Worm (Caenorhabditis elegans) whole organism, L3 larva: Measurements from ENCODE around the gene rbm-34.

Source experiments
- ZK546.5 ChIP-seq: sonication (generic microtip); optimal IDR thresholded peaks from 2 replicates; lab custom pipeline; 2017; ENCODE audit warnings: missing biosample characterization, missing genetic modification characterization
- ama-1 ChIP-seq: fragments of 150-350 bp; optimal IDR thresholded peaks from 2 replicates; lab custom pipeline; 2018
- ceh-16 ChIP-seq: sonication (generic microtip); optimal IDR thresholded peaks from 2 replicates; lab custom pipeline; 2017; ENCODE audit warnings: missing biosample characterization, missing genetic modification characterization
- daf-12 ChIP-seq: fragments of 150-350 bp; optimal IDR thresholded peaks from 2 replicates; lab custom pipeline; 2014; ENCODE audit warnings: missing biosample characterization, missing genetic modification reagents, missing genetic modification characterization
- egl-27 ChIP-seq: sonication (generic microtip); optimal IDR thresholded peaks from 4 replicates; lab custom pipeline; 2017; ENCODE audit warnings: missing biosample characterization, missing genetic modification reagents, missing genetic modification characterization
- egl-5 ChIP-seq: fragments of 150-350 bp; optimal IDR thresholded peaks from 2 replicates; lab custom pipeline; 2017; ENCODE audit warnings: missing biosample characterization, missing genetic modification reagents, missing genetic modification characterization, inconsistent platforms
- fos-1 ChIP-seq: fragments of 150-350 bp; optimal IDR thresholded peaks from 2 replicates; lab custom pipeline; 2014; ENCODE audit warnings: missing biosample characterization, missing genetic modification characterization
- jun-1 ChIP-seq: fragments of 150-350 bp; optimal IDR thresholded peaks from 2 replicates; lab custom pipeline; 2014; ENCODE audit warnings: missing biosample characterization, missing genetic modification reagents, missing genetic modification characterization
- lin-15B ChIP-seq: fragments of 150-350 bp; optimal IDR thresholded peaks from 2 replicates; lab custom pipeline; 2014; ENCODE audit warnings: missing biosample characterization, missing genetic modification characterization
- nhr-11 ChIP-seq: fragments of 150-350 bp; optimal IDR thresholded peaks from 2 replicates; lab custom pipeline; 2014; ENCODE audit warnings: missing biosample characterization, missing genetic modification characterization
- nhr-25 ChIP-seq: sonication (generic microtip); optimal IDR thresholded peaks from 2 replicates; lab custom pipeline; 2017; ENCODE audit warnings: missing biosample characterization, missing genetic modification characterization
- nhr-43 ChIP-seq: sonication (generic microtip); optimal IDR thresholded peaks from 2 replicates; lab custom pipeline; 2016; ENCODE audit warnings: mild to moderate bottlenecking, missing genetic modification characterization, missing compliant biosample characterization; ENCODE audit not compliant: poor library complexity, severe bottlenecking
- nhr-76 ChIP-seq: fragments of 150-350 bp; sonication (generic microtip); optimal IDR thresholded peaks from 5 replicates; lab custom pipeline; 2014; ENCODE audit warnings: missing biosample characterization, missing genetic modification characterization
- pha-4 ChIP-seq: fragments of 150-350 bp; optimal IDR thresholded peaks from 2 replicates; lab custom pipeline; 2014; ENCODE audit warnings: missing biosample characterization, missing genetic modification reagents, missing genetic modification characterization
- pqm-1 ChIP-seq: fragments of 150-350 bp; optimal IDR thresholded peaks from 2 replicates; lab custom pipeline; 2017; ENCODE audit warnings: missing biosample characterization, missing genetic modification characterization, inconsistent platforms
- unc-39 ChIP-seq: sonication (generic microtip); optimal IDR thresholded peaks from 4 replicates; lab custom pipeline; 2017; ENCODE audit warnings: missing biosample characterization, missing genetic modification characterization
- unc-62 ChIP-seq: fragments of 150-350 bp; sonication (generic microtip); optimal IDR thresholded peaks from 4 replicates; lab custom pipeline; 2014; ENCODE audit warnings: missing biosample characterization, missing genetic modification reagents, missing genetic modification characterization
- zag-1 ChIP-seq: fragments of 150-350 bp; optimal IDR thresholded peaks from 2 replicates; lab custom pipeline; 2014; ENCODE audit warnings: missing biosample characterization, missing genetic modification characterization
- ztf-4 ChIP-seq: fragments of 150-350 bp; optimal IDR thresholded peaks from 2 replicates; lab custom pipeline; 2014; ENCODE audit warnings: missing biosample characterization, missing genetic modification characterization

rbm-34 gene

ce11 chrIV:12131308-12132072 is 46.3 kb downstream of the rbm-34 start:
- TF ChIP-seq zag-1 (tag; lab: Kevin White, UChicago): no peak
- TF ChIP-seq ztf-4: no peak
- no peak for TF ChIP-seq nhr-11
- TF ChIP-seq lin-15B (tag; lab: Kevin White, UChicago): no peak
- TF ChIP-seq pha-4: no peak
- no peak for TF ChIP-seq daf-12 (tag; lab: Kevin White, UChicago)
- TF ChIP-seq, all 47 proteins: peak for 0

ce11 chrIV:12133776-12134175 is 48.6 kb downstream of the rbm-34 start:
- TF ChIP-seq zag-1 (tag; lab: Kevin White, UChicago) (no peak), egl-27 (tag; lab: Kevin White, UChicago) (no peak), ama-1 (lab: Kevin White, UChicago) (no peak)

ce11 chrIV:12134991-12135390 is 49.8 kb downstream of the rbm-34 start:
- TF ChIP-seq nhr-43 (tag; lab: Kevin White, UChicago): no peak
- no peak for TF ChIP-seq unc-62
- TF ChIP-seq ZK546.5 (tag; lab: Kevin White, UChicago): no peak
- no peak for TF ChIP-seq ceh-16 (tag; lab: Kevin White, UChicago)
- TF ChIP-seq pqm-1 (tag; lab: Kevin White, UChicago): no peak
- TF ChIP-seq jun-1 (tag; lab: Kevin White, UChicago): no peak
- no peak for TF ChIP-seq unc-39 (tag; lab: Kevin White, UChicago)
- no peak for TF ChIP-seq egl-5 (tag; lab: Kevin White, UChicago)
- no peak for TF ChIP-seq nhr-25 (tag; lab: Kevin White, UChicago)
- no peak for TF ChIP-seq nhr-76 (tag; lab: Kevin White, UChicago)
- TF ChIP-seq daf-12 (tag; lab: Kevin White, UChicago): no peak
- no peak for TF ChIP-seq nhr-11
- TF ChIP-seq fos-1 (tag; lab: Kevin White, UChicago): no peak
- TF ChIP-seq, all 47 proteins: peak for 0
